Worm (Caenorhabditis elegans): Measurements from ENCODE around the gene lir-3.

DNA sequence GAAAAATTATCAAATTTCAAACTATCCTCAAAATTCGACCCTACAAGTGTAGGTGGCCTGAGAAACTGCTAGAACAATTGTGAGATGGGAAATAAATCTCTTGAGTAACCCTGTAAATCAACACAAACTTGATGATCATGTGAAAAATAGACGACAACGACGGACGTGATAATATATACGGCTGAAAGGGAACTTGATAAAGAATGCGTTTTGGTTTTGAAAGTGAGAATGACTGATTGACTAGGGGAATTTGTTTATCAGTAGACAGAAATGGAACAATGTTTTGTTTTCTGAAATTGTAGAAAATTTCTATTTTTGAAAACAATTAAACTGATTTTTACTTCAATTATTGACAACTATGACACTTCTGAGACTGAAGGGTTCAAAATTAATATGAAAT, 8.9 kb upstream of the lir-3 start:
- no peak for TF ChIP-seq Y95B8A.8 (GFP tag; IDR thresholded peaks at IDR 0.05)
- no peak for TF ChIP-seq hrde-1 (tag; optimal IDR thresholded peaks at IDR 0.05; ENCODE audit: borderline replicate concordance)
- TF ChIP-seq akir-1 (GFP tag; optimal IDR thresholded peaks at IDR 0.05) = no peak
- TF ChIP-seq somi-1 (GFP tag; optimal IDR thresholded peaks at IDR 0.05) = no peak
- TF ChIP-seq nhr-27 (tag; optimal IDR thresholded peaks at IDR 0.05) = no peak
- no peak for TF ChIP-seq ceh-91 (GFP tag; IDR thresholded peaks at IDR 0.05)
- TF ChIP-seq Y56A3A.18 (GFP tag; IDR thresholded peaks at IDR 0.05) = no peak
- TF ChIP-seq pha-4 (tag; optimal IDR thresholded peaks at IDR 0.05) = no peak
- no peak for TF ChIP-seq mes-4 (tag; optimal IDR thresholded peaks at IDR 0.05)
